Worm (Caenorhabditis elegans) whole organism, young adult: ENCODE results near the gene spe-27.

Experiments
- B0035.1 ChIP-seq: sonication (generic microtip); optimal IDR thresholded peaks from 2 replicates; lab custom pipeline; 2016; ENCODE audit warnings: missing genetic modification characterization, mild to moderate bottlenecking, missing compliant biosample characterization, missing genotype, missing genetic modification reagents
- F39B2.1 ChIP-seq: fragments of 200-800 bp; sonication (Bioruptor generic); IDR thresholded peaks from 2 replicates; pipeline ENCODE4 v1.3.6; 2022; ENCODE audit warnings: missing genetic modification reagents, missing genetic modification characterization, missing compliant biosample characterization
- F57C9.4 ChIP-seq: sonication (generic microtip); optimal IDR thresholded peaks from 2 replicates; lab custom pipeline; 2017; ENCODE audit warnings: mild to moderate bottlenecking, missing genetic modification characterization, missing compliant biosample characterization
- K11D2.4 ChIP-seq: fragments of 200-800 bp; sonication (Bioruptor generic); IDR thresholded peaks from 2 replicates; pipeline ENCODE4 v1.3.6; 2022; ENCODE audit warnings: missing genetic modification reagents, missing genetic modification characterization, missing compliant biosample characterization
- Y53F4B.3 ChIP-seq: fragments of 200-800 bp; sonication (Bioruptor generic); IDR thresholded peaks from 2 replicates; pipeline ENCODE4 v1.3.6; 2022; ENCODE audit warnings: missing genetic modification reagents, missing genetic modification characterization, missing compliant biosample characterization
- attf-6 ChIP-seq: fragments of 200-800 bp; sonication (Bioruptor generic); IDR thresholded peaks from 2 replicates; pipeline ENCODE4 v1.3.6; 2022; ENCODE audit warnings: missing genetic modification reagents, missing genetic modification characterization, missing compliant biosample characterization
- bed-2 ChIP-seq: fragments of 200-800 bp; sonication (Bioruptor generic); IDR thresholded peaks from 2 replicates; pipeline ENCODE4 v1.3.6; 2022; ENCODE audit warnings: missing genetic modification reagents, missing genetic modification characterization, missing compliant biosample characterization
- ccch-3 ChIP-seq: fragments of 200-800 bp; sonication (Bioruptor generic); optimal IDR thresholded peaks from 2 replicates; lab custom pipeline; 2018; ENCODE audit warnings: mild to moderate bottlenecking, missing genetic modification characterization, missing compliant biosample characterization
- cebp-1 ChIP-seq, 2 experiments: fragments of 200-800 bp in 1 of 2; sonication (Bioruptor generic) in 1 of 2; sonication (generic microtip) in 1 of 2; IDR thresholded peaks in 1 of 2; optimal IDR thresholded peaks in 1 of 2; 2 replicates each; pipeline versions ENCODE4 v1.3.6 to Lab custom; 2017 to 2022; ENCODE audit warnings: missing compliant biosample characterization in 2 of 2, missing genetic modification characterization in 2 of 2, mild to moderate bottlenecking in 1 of 2, missing genetic modification reagents in 1 of 2, moderate library complexity in 1 of 2
- ceh-40 ChIP-seq: fragments of 200-800 bp; sonication (Bioruptor generic); IDR thresholded peaks from 2 replicates; pipeline ENCODE4 v1.3.6; 2022; ENCODE audit warnings: missing genetic modification characterization, missing compliant biosample characterization
- chd-7 ChIP-seq: sonication (generic microtip); optimal IDR thresholded peaks from 2 replicates; lab custom pipeline; 2016; ENCODE audit warnings: mild to moderate bottlenecking, missing genetic modification characterization, moderate library complexity, missing compliant biosample characterization
- dpff-1 ChIP-seq: sonication (generic microtip); optimal IDR thresholded peaks from 2 replicates; lab custom pipeline; 2017; ENCODE audit warnings: mild to moderate bottlenecking, missing genetic modification characterization, missing compliant biosample characterization
- egl-44 ChIP-seq: fragments of 200-800 bp; sonication (Bioruptor generic); IDR thresholded peaks from 2 replicates; pipeline ENCODE4 v1.3.6; 2022; ENCODE audit warnings: missing genetic modification reagents, missing genetic modification characterization, missing compliant biosample characterization
- gei-17 ChIP-seq: fragments of 200-800 bp; sonication (Bioruptor generic); optimal IDR thresholded peaks from 2 replicates; lab custom pipeline; 2018; ENCODE audit warnings: mild to moderate bottlenecking, missing genetic modification characterization, missing compliant biosample characterization
- let-607 ChIP-seq, 2 experiments: fragments of 200-800 bp in 1 of 2; sonication (Bioruptor generic) in 1 of 2; sonication (generic microtip) in 1 of 2; optimal IDR thresholded peaks; 2 replicates each; lab custom pipeline; 2016 to 2018; ENCODE audit warnings: mild to moderate bottlenecking in 2 of 2, missing compliant biosample characterization in 2 of 2, missing genetic modification characterization in 2 of 2, moderate library complexity in 2 of 2, missing genotype in 1 of 2
- lir-1 ChIP-seq: fragments of 200-800 bp; sonication (Bioruptor generic); conservative IDR thresholded peaks from 2 replicates; pipeline ENCODE4 v1.3.6; 2022; ENCODE audit warnings: missing genetic modification reagents, missing genetic modification characterization, missing compliant biosample characterization
- lsy-27 ChIP-seq: sonication (generic microtip); optimal IDR thresholded peaks from 2 replicates; lab custom pipeline; 2017; ENCODE audit warnings: missing genetic modification characterization, mild to moderate bottlenecking, missing compliant biosample characterization, antibody characterized with exemption, missing genotype, borderline replicate concordance; ENCODE audit not compliant: insufficient read depth
- mcd-1 ChIP-seq: fragments of 200-800 bp; sonication (Bioruptor generic); IDR thresholded peaks from 2 replicates; pipeline ENCODE4 v1.3.6; 2022; ENCODE audit warnings: missing genetic modification reagents, missing genetic modification characterization, missing compliant biosample characterization
- mxl-1 ChIP-seq: sonication (generic microtip); optimal IDR thresholded peaks from 2 replicates; lab custom pipeline; 2016; ENCODE audit warnings: missing genetic modification characterization, missing compliant biosample characterization
- nfya-1 ChIP-seq: sonication (generic microtip); optimal IDR thresholded peaks from 2 replicates; lab custom pipeline; 2017; ENCODE audit warnings: antibody characterized with exemption, missing compliant biosample characterization, missing genetic modification characterization, borderline replicate concordance; ENCODE audit not compliant: insufficient read depth
- nhr-120 ChIP-seq: fragments of 200-800 bp; sonication (Bioruptor generic); IDR thresholded peaks from 2 replicates; pipeline ENCODE4 v1.3.6; 2022; ENCODE audit warnings: missing genetic modification characterization, missing compliant biosample characterization
- nhr-80 ChIP-seq: sonication (generic microtip); optimal IDR thresholded peaks from 2 replicates; lab custom pipeline; 2016; ENCODE audit warnings: missing genetic modification characterization, missing compliant biosample characterization
- pbrm-1 ChIP-seq: fragments of 200-800 bp; sonication (Bioruptor generic); IDR thresholded peaks from 2 replicates; pipeline ENCODE4 v1.3.6; 2022; ENCODE audit warnings: missing genetic modification reagents, missing genetic modification characterization, missing compliant biosample characterization
- repo-1 ChIP-seq: sonication (generic microtip); optimal IDR thresholded peaks from 2 replicates; lab custom pipeline; 2017; ENCODE audit warnings: mild to moderate bottlenecking, missing genetic modification characterization, missing compliant biosample characterization
- snpc-1.1 ChIP-seq: sonication (generic microtip); optimal IDR thresholded peaks from 2 replicates; lab custom pipeline; 2017; ENCODE audit warnings: missing genetic modification characterization, mild to moderate bottlenecking, missing compliant biosample characterization, antibody characterized with exemption, moderate library complexity, missing genotype, missing genetic modification reagents; ENCODE audit not compliant: insufficient read depth
- snpc-1.3 ChIP-seq: sonication (generic microtip); optimal IDR thresholded peaks from 2 replicates; lab custom pipeline; 2017; ENCODE audit warnings: missing genetic modification characterization, mild to moderate bottlenecking, missing compliant biosample characterization, antibody characterized with exemption, moderate library complexity, missing genotype, missing genetic modification reagents; ENCODE audit not compliant: insufficient read depth
- sptf-2 ChIP-seq: fragments of 200-800 bp; sonication (Bioruptor generic); optimal IDR thresholded peaks from 2 replicates; lab custom pipeline; 2018; ENCODE audit warnings: mild to moderate bottlenecking, missing genetic modification characterization, missing compliant biosample characterization
- tbp1 ChIP-seq: fragments of 200-800 bp; sonication (Bioruptor generic); optimal IDR thresholded peaks from 2 replicates; lab custom pipeline; 2018; ENCODE audit warnings: mild to moderate bottlenecking, missing genetic modification characterization, missing compliant biosample characterization
- ztf-3 ChIP-seq: fragments of 200-800 bp; sonication (Bioruptor generic); optimal IDR thresholded peaks from 2 replicates; lab custom pipeline; 2018; ENCODE audit warnings: mild to moderate bottlenecking, missing genetic modification characterization, missing compliant biosample characterization

Gene spe-27

DNA sequence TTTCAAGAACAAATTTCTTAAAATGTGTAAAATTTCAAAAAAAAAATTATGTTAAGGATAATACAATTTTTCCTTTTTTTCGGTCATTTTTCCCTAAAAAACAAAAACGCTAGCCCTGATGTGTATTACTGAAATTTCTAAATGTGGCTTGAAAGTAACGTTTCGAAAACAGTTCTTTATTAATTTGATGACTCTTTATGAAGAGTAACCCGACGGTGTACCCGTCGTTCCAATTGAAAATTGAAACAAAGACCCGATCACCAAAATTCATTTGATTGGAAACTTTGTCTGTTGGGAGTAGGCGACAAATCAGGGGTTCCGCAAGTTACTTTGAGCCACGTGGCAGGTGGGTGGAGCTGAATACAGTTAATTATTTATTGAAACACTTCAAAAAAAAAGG, 32.9 kb downstream of the spe-27 start (continued):
- TF ChIP-seq sptf-2 (GFP tag; lab: Kevin White, UChicago) (no peak), lsy-27 (tag; lab: Kevin White, UChicago) (no peak), chd-7 (tag; lab: Kevin White, UChicago) (no peak), tbp1 (GFP tag; lab: Kevin White, UChicago) (peak; percentile 46), repo-1 (tag; lab: Kevin White, UChicago) (no peak), K11D2.4 (GFP tag; lab: Robert Waterston, UW) (no peak), Y53F4B.3 (GFP tag; lab: Robert Waterston, UW) (no peak)

DNA sequence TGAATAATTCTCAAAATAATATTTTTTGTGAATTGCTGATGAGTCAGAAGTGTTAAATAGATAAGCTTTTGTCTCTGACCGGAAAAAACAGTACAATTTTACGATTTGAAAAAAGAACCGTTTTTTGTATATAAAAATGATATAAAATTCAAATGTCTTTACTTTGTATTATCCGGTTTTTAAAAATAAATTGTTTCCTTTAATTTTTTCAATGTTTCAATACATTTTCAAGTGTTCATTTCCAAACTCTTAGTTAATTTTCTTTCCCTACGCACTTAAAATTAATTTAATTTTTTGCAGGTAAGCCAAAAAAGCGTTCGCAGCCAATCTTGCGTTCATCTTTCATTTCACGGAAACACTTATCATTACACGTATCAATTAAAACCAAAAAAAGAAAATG, 41.2 kb downstream of the spe-27 start, which contains the start of gene egal-1:
egal-1 (plus strand) TSS at position 301 of the 400 bp plus-strand sequence.
- TF ChIP-seq dpff-1 (tag; lab: Kevin White, UChicago): no peak
- TF ChIP-seq F57C9.4: no peak
- no peak for TF ChIP-seq nfya-1 (tag; lab: Kevin White, UChicago)
- TF ChIP-seq let-607 (tag; optimal IDR thresholded peaks at IDR 0.05; lab: Kevin White, UChicago): no peak
- no peak for TF ChIP-seq snpc-1.3 (tag; lab: Kevin White, UChicago)
- no peak for TF ChIP-seq pbrm-1 (GFP tag; lab: Robert Waterston, UW)
- no peak for TF ChIP-seq ceh-40 (GFP tag; lab: Robert Waterston, UW)
- TF ChIP-seq B0035.1 (tag; lab: Kevin White, UChicago): no peak
- TF ChIP-seq F39B2.1 (GFP tag; lab: Robert Waterston, UW): no peak
- TF ChIP-seq nhr-120 (GFP tag; lab: Robert Waterston, UW): no peak
- TF ChIP-seq gei-17: no peak
- no peak for TF ChIP-seq mcd-1 (GFP tag; lab: Robert Waterston, UW)
- no peak for TF ChIP-seq mxl-1 (tag; lab: Kevin White, UChicago)
- TF ChIP-seq lir-1 (GFP tag; lab: Robert Waterston, UW): no peak
- TF ChIP-seq ccch-3: no peak
- TF ChIP-seq snpc-1.1 (tag; lab: Kevin White, UChicago): no peak

DNA sequence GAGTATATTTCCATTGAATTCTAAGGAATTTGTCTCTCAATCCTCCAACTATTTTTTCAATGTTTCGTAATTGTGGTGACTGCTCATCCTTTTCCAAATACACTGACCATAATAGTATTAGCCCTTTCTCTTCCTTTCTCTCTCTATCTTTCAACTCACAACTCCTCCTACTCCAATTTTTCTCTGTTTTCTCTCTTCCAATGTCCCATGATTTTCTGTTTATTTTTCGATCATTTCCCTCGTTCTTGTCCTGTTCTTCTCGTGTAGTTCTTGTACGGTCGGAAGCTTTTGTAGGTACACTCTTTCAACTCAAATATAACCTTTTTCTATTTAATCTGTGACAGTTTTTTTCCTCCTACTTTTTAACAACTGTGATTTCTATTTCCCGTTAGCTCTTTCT, 43.7 kb downstream of the spe-27 start:
- TF ChIP-seq ztf-3 (GFP tag; lab: Kevin White, UChicago): no peak
- TF ChIP-seq nhr-80: peak; percentile 40

DNA sequence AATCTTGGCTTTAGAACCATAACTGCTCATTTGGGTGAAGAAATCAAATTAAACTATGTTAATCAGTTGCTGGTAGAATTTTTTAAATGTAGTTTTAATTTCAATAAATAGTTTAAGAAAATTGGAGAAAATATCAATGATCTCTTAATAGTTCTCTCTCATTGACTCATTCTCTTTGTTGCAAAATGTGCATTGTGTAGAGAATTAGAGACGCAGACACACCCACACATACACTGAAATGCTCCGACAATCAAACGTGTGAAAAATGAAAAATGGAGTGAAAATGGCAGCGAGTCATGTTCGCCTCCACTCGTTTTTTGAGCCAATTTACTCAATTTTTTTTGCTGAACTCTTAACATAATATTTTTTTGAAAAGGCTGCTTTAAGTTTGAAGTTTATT, 44.8 kb downstream of the spe-27 start:
- TF ChIP-seq mcd-1 (GFP tag; lab: Robert Waterston, UW) (no peak), nhr-80 (peak; percentile 19)

DNA sequence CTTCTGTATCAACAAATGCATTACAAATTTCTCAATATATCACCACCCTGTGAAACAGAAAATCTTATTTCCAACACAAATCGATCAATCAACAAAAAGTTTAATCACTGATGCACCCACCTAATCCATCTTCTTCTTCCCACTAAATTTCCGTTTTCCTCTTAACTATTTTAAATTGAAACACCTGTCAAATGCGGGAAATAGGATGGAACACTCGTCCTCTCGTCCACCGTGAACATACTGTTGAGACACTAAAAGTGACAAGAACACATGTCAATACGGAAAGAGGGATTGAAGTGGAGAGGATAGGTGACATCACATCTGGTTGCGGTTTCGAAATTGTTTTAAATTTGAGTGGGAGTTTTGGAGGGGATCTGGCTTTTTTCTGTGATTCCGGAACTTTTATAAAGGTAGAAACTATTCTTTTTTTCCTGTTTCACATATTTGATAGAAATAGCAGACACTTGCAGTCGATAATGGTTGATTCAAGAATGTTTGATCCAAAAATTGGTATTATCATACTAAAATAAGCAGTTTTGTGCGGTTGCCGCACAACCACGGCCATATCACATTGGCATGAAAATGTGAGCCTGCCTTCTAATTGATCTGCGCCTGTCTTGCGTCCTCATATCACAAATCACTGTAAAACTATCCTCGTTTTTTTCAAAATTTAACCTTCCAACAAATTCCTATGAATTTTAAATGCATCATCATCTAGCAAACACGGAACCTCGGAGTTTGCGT, 45.5 kb downstream of the spe-27 start:
- TF ChIP-seq cebp-1 (GFP tag; IDR thresholded peaks at IDR 0.05; lab: Robert Waterston, UW): no peak
- TF ChIP-seq cebp-1 (tag; optimal IDR thresholded peaks at IDR 0.05; lab: Kevin White, UChicago): peak; percentile 35
- TF ChIP-seq attf-6 (GFP tag; lab: Robert Waterston, UW): no peak
- TF ChIP-seq bed-2 (GFP tag; lab: Robert Waterston, UW): no peak
- TF ChIP-seq egl-44 (GFP tag; lab: Robert Waterston, UW): no peak
